Fruit fly (Drosophila melanogaster) whole organism, embryonic: ENCODE measurements around the gene Traf-like.
A peak's percentile ranks its signal among the peaks of the same experiment; 100 is the strongest.

Experiments
- CG11560 ChIP-seq: fragments of 200-800 bp; sonication (Bioruptor generic); IDR thresholded peaks from 3 replicates; pipeline ENCODE4 v1.3.6; 2022; ENCODE audit warnings: missing biosample characterization, missing genetic modification characterization
- CG11695 ChIP-seq: fragments of 200-800 bp; sonication (Bioruptor generic); IDR thresholded peaks from 3 replicates; pipeline ENCODE4 v1.3.6; 2022; ENCODE audit warnings: missing biosample characterization, missing genetic modification characterization
- CG11696 ChIP-seq: fragments of 200-800 bp; sonication (Bioruptor generic); IDR thresholded peaks from 2 replicates; pipeline ENCODE4 v1.3.6; 2022; ENCODE audit warnings: missing biosample characterization, missing genetic modification characterization
- CG13894 ChIP-seq: fragments of 200-800 bp; sonication (Bioruptor generic); optimal IDR thresholded peaks from 3 replicates; lab custom pipeline; 2018; ENCODE audit warnings: missing biosample characterization, mild to moderate bottlenecking, missing genetic modification characterization, moderate library complexity
- CG17361 ChIP-seq: fragments of 200-800 bp; sonication (Bioruptor generic); IDR thresholded peaks from 3 replicates; pipeline ENCODE4 v1.3.6; 2022; ENCODE audit warnings: missing biosample characterization, missing genetic modification characterization
- CG33213 ChIP-seq: fragments of 200-800 bp; sonication (Bioruptor generic); optimal IDR thresholded peaks from 3 replicates; lab custom pipeline; 2016; ENCODE audit warnings: missing biosample characterization, missing genetic modification characterization
- CG42726 ChIP-seq: fragments of 200-800 bp; sonication (Bioruptor generic); IDR thresholded peaks from 2 replicates; pipeline ENCODE4 v1.3.6; 2022; ENCODE audit warnings: missing biosample characterization, missing genetic modification characterization; ENCODE audit not compliant: partially characterized antibody
- CG4424 ChIP-seq: fragments of 200-800 bp; sonication (Bioruptor generic); optimal IDR thresholded peaks from 3 replicates; lab custom pipeline; 2016; ENCODE audit warnings: missing biosample characterization, missing genetic modification characterization
- CG6689 ChIP-seq: fragments of 200-800 bp; sonication (Bioruptor generic); IDR thresholded peaks from 2 replicates; pipeline ENCODE4 v1.3.6; 2022; ENCODE audit warnings: missing biosample characterization, missing genetic modification characterization
- CG7556 ChIP-seq: fragments of 200-800 bp; sonication (Bioruptor generic); optimal IDR thresholded peaks from 2 replicates; lab custom pipeline; 2017; ENCODE audit warnings: missing biosample characterization, mild to moderate bottlenecking, missing genetic modification characterization
- CG7745 ChIP-seq: fragments of 200-800 bp; sonication (Bioruptor generic); optimal IDR thresholded peaks from 2 replicates; lab custom pipeline; 2018; ENCODE audit warnings: missing biosample characterization, mild to moderate bottlenecking, missing genetic modification characterization, moderate library complexity
- CG7839 ChIP-seq: fragments of 200-800 bp; sonication (Bioruptor generic); optimal IDR thresholded peaks from 3 replicates; lab custom pipeline; 2018; ENCODE audit warnings: missing biosample characterization, mild to moderate bottlenecking, missing genetic modification characterization, moderate library complexity
- CG9609 ChIP-seq: fragments of 200-800 bp; sonication (Bioruptor generic); optimal IDR thresholded peaks from 3 replicates; lab custom pipeline; 2016; ENCODE audit warnings: missing biosample characterization, missing genetic modification characterization
- CG9727 ChIP-seq: fragments of 200-800 bp; sonication (Bioruptor generic); optimal IDR thresholded peaks from 3 replicates; lab custom pipeline; 2017; ENCODE audit warnings: missing biosample characterization, mild to moderate bottlenecking, missing genetic modification characterization
- Dad ChIP-seq: fragments of 200-800 bp; sonication (Bioruptor generic); optimal IDR thresholded peaks from 3 replicates; lab custom pipeline; 2016; ENCODE audit warnings: missing biosample characterization, missing genetic modification characterization
- Dbx ChIP-seq: fragments of 200-800 bp; sonication (Bioruptor generic); IDR thresholded peaks from 3 replicates; pipeline ENCODE4 v1.3.6; 2022; ENCODE audit warnings: missing biosample characterization, missing genetic modification characterization
- Dp ChIP-seq: fragments of 200-800 bp; sonication (Bioruptor generic); optimal IDR thresholded peaks from 2 replicates; lab custom pipeline; 2018; ENCODE audit warnings: missing biosample characterization, mild to moderate bottlenecking, missing genetic modification characterization, moderate library complexity
- Elba2 ChIP-seq: fragments of 200-800 bp; sonication (Bioruptor generic); optimal IDR thresholded peaks from 3 replicates; lab custom pipeline; 2016; ENCODE audit warnings: missing biosample characterization, missing genetic modification characterization
- HLH54F ChIP-seq: fragments of 200-800 bp; sonication (Bioruptor generic); optimal IDR thresholded peaks from 3 replicates; lab custom pipeline; 2016; ENCODE audit warnings: missing biosample characterization, missing genetic modification characterization
- Hr39 ChIP-seq: fragments of >200 bp; optimal IDR thresholded peaks from 2 replicates; lab custom pipeline; 2017
- Jarid2 ChIP-seq: fragments of 200-800 bp; sonication (Bioruptor generic); optimal IDR thresholded peaks from 3 replicates; lab custom pipeline; 2017; ENCODE audit warnings: mild to moderate bottlenecking, missing biosample characterization, missing genetic modification reagents, missing genetic modification characterization
- Lhr ChIP-seq: fragments of 200-800 bp; sonication (Bioruptor generic); optimal IDR thresholded peaks from 3 replicates; lab custom pipeline; 2017; ENCODE audit warnings: mild to moderate bottlenecking, missing biosample characterization, missing genetic modification reagents, missing genetic modification characterization
- Lpt ChIP-seq: fragments of >200 bp; optimal IDR thresholded peaks from 2 replicates; lab custom pipeline; 2018; ENCODE audit warnings: missing biosample characterization, missing genetic modification characterization
- NFAT ChIP-seq: fragments of 200-800 bp; sonication (Bioruptor generic); IDR thresholded peaks from 2 replicates; pipeline ENCODE4 v1.3.6; 2022; ENCODE audit warnings: missing biosample characterization, missing genetic modification characterization
- Nf-YA ChIP-seq: fragments of 200-800 bp; sonication (Bioruptor generic); IDR thresholded peaks from 2 replicates; pipeline ENCODE4 v1.3.6; 2022; ENCODE audit warnings: missing biosample characterization, missing genetic modification characterization
- ab ChIP-seq: fragments of 200-800 bp; sonication (Bioruptor generic); optimal IDR thresholded peaks from 2 replicates; lab custom pipeline; 2016; ENCODE audit warnings: missing biosample characterization, missing genetic modification characterization
- abd-A ChIP-seq: fragments of 200-800 bp; sonication (Bioruptor generic); optimal IDR thresholded peaks from 3 replicates; lab custom pipeline; 2019; ENCODE audit warnings: missing biosample characterization, mild to moderate bottlenecking, missing genetic modification characterization, moderate library complexity
- cas ChIP-seq: fragments of 200-800 bp; sonication (Bioruptor generic); IDR thresholded peaks from 2 replicates; pipeline ENCODE4 v1.3.6; 2022; ENCODE audit warnings: missing biosample characterization, missing genetic modification characterization
- chm ChIP-seq: fragments of 200-800 bp; sonication (Bioruptor generic); IDR thresholded peaks from 2 replicates; pipeline ENCODE4 v1.3.6; 2022; ENCODE audit warnings: missing biosample characterization, missing genetic modification characterization
- chn ChIP-seq: fragments of 200-800 bp; sonication (Bioruptor generic); optimal IDR thresholded peaks from 2 replicates; lab custom pipeline; 2016; ENCODE audit warnings: missing biosample characterization, missing genetic modification characterization
- dysf ChIP-seq: fragments of 200-800 bp; sonication (Bioruptor generic); IDR thresholded peaks from 3 replicates; pipeline ENCODE4 v1.3.6; 2022; ENCODE audit warnings: missing biosample characterization, missing genetic modification characterization
- ewg ChIP-seq: fragments of 200-800 bp; sonication (Bioruptor generic); optimal IDR thresholded peaks from 3 replicates; lab custom pipeline; 2017; ENCODE audit warnings: mild to moderate bottlenecking, missing biosample characterization, missing genetic modification reagents, missing genetic modification characterization
- exex ChIP-seq: fragments of 200-800 bp; sonication (Bioruptor generic); optimal IDR thresholded peaks from 4 replicates; lab custom pipeline; 2018; ENCODE audit warnings: missing biosample characterization, mild to moderate bottlenecking, missing genetic modification characterization, moderate library complexity
- gcm2 ChIP-seq: fragments of 200-800 bp; sonication (Bioruptor generic); optimal IDR thresholded peaks from 2 replicates; lab custom pipeline; 2016; ENCODE audit warnings: missing biosample characterization, missing genetic modification characterization
- h ChIP-seq: fragments of >200 bp; optimal IDR thresholded peaks from 2 replicates; lab custom pipeline; 2017
- kah ChIP-seq: fragments of 200-800 bp; sonication (Bioruptor generic); optimal IDR thresholded peaks from 2 replicates; lab custom pipeline; 2018; ENCODE audit warnings: missing biosample characterization, mild to moderate bottlenecking, missing genetic modification characterization
- klu ChIP-seq: fragments of 200-800 bp; sonication (Bioruptor generic); IDR thresholded peaks from 2 replicates; pipeline ENCODE4 v1.3.6; 2022; ENCODE audit warnings: missing biosample characterization, missing genetic modification characterization
- lola ChIP-seq, 3 experiments: fragments of >200 bp in 2 of 3; fragments of 200-800 bp in 1 of 3; sonication (Bioruptor generic) in 1 of 3; optimal IDR thresholded peaks; 2 replicates each; lab custom pipeline; 2017 to 2019; ENCODE audit warnings: missing biosample characterization in 3 of 3, missing genetic modification characterization in 3 of 3, mild to moderate bottlenecking in 1 of 3, moderate library complexity in 1 of 3
- lov ChIP-seq, 2 experiments: fragments of 200-800 bp in 1 of 2; fragments of >200 bp in 1 of 2; sonication (Bioruptor generic) in 1 of 2; IDR thresholded peaks in 1 of 2; optimal IDR thresholded peaks in 1 of 2; 2 replicates in 1 of 2; 3 replicates in 1 of 2; pipeline versions ENCODE4 v1.3.6 to Lab custom; 2017 to 2022; ENCODE audit warnings: missing biosample characterization in 1 of 2, missing genetic modification characterization in 1 of 2
- oc ChIP-seq: fragments of 200-800 bp; sonication (Bioruptor generic); optimal IDR thresholded peaks from 2 replicates; lab custom pipeline; 2018; ENCODE audit warnings: missing biosample characterization, mild to moderate bottlenecking, missing genetic modification characterization, moderate library complexity
- repo ChIP-seq: fragments of 200-800 bp; sonication (Bioruptor generic); optimal IDR thresholded peaks from 2 replicates; lab custom pipeline; 2016; ENCODE audit warnings: missing biosample characterization, missing genetic modification characterization
- sc ChIP-seq, 3 experiments: fragments of >200 bp in 2 of 3; fragments of 200-800 bp in 1 of 3; sonication (Bioruptor generic) in 1 of 3; optimal IDR thresholded peaks; 2 replicates in 2 of 3; 3 replicates in 1 of 3; lab custom pipeline; 2017; ENCODE audit warnings: mild to moderate bottlenecking in 1 of 3, missing biosample characterization in 1 of 3, missing genetic modification characterization in 1 of 3, missing genetic modification reagents in 1 of 3
- scrt ChIP-seq: fragments of 200-800 bp; sonication (Bioruptor generic); optimal IDR thresholded peaks from 2 replicates; lab custom pipeline; 2018; ENCODE audit warnings: missing biosample characterization, mild to moderate bottlenecking, missing genetic modification characterization, moderate library complexity
- sens ChIP-seq: fragments of 200-800 bp; sonication (Bioruptor generic); peaks from one replicate; lab custom pipeline; 2016; ENCODE audit warnings: missing biosample characterization, missing genetic modification characterization
- tna ChIP-seq: fragments of 200-800 bp; sonication (Bioruptor generic); IDR thresholded peaks from 2 replicates; pipeline ENCODE4 v1.3.6; 2022; ENCODE audit warnings: missing biosample characterization, missing genetic modification characterization; ENCODE audit not compliant: partially characterized antibody
- trh ChIP-seq: fragments of 200-800 bp; sonication (Bioruptor generic); optimal IDR thresholded peaks from 2 replicates; lab custom pipeline; 2016; ENCODE audit warnings: missing biosample characterization, missing genetic modification characterization
- unc-4 ChIP-seq: fragments of 200-800 bp; sonication (Bioruptor generic); IDR thresholded peaks from 2 replicates; pipeline ENCODE4 v1.3.6; 2022; ENCODE audit warnings: missing biosample characterization, missing genetic modification characterization; ENCODE audit not compliant: partially characterized antibody
- vfl ChIP-seq: fragments of 200-800 bp; sonication (Bioruptor generic); optimal IDR thresholded peaks from 2 replicates; lab custom pipeline; 2016; ENCODE audit warnings: missing biosample characterization, missing genetic modification characterization
- zen2 ChIP-seq: fragments of 200-800 bp; sonication (Bioruptor generic); IDR thresholded peaks from 3 replicates; pipeline ENCODE4 v1.3.6; 2022; ENCODE audit warnings: missing biosample characterization, missing genetic modification characterization; ENCODE audit not compliant: partially characterized antibody

Traf-like gene

dm6 chrX:16448252-16449191 is 33.7 kb downstream of the Traf-like start, which contains the start of the genes CG34015 and eIF4H1 (continued):
- no peak for TF ChIP-seq Nf-YA (GFP tag; lab: Robert Waterston, UW)
- TF ChIP-seq gcm2 (GFP tag; lab: Kevin White, UChicago): no peak
- no peak for TF ChIP-seq klu (GFP tag; lab: Robert Waterston, UW)
- no peak for TF ChIP-seq cas (GFP tag; lab: Robert Waterston, UW)
- no peak for TF ChIP-seq CG9609 (GFP tag; lab: Kevin White, UChicago)
- no peak for TF ChIP-seq exex (tag; lab: Kevin White, UChicago)
- no peak for TF ChIP-seq CG7745
- TF ChIP-seq CG7839 (tag; lab: Kevin White, UChicago): no peak
- no peak for TF ChIP-seq Lpt (GFP tag; lab: Kevin White, UChicago)
- TF ChIP-seq CG11560 (tag; lab: Robert Waterston, UW): no peak
- peak; percentile 73 for TF ChIP-seq unc-4 (GFP tag; lab: Robert Waterston, UW)
- TF ChIP-seq Jarid2 (GFP tag; lab: Kevin White, UChicago): no peak
- TF ChIP-seq kah (GFP tag; lab: Kevin White, UChicago): no peak
- no peak for TF ChIP-seq zen2 (GFP tag; lab: Robert Waterston, UW)
- TF ChIP-seq CG13894 (tag; lab: Kevin White, UChicago): no peak
- peak; percentile 35 for TF ChIP-seq CG33213 (GFP tag; lab: Kevin White, UChicago)
- TF ChIP-seq vfl (GFP tag; lab: Kevin White, UChicago): no peak
- no peak for TF ChIP-seq chm (GFP tag; lab: Robert Waterston, UW)
- TF ChIP-seq HLH54F (GFP tag; lab: Kevin White, UChicago): no peak
- TF ChIP-seq h (lab: Kevin White, UChicago): no peak
- TF ChIP-seq sens: peak; percentile 63
- TF ChIP-seq Dad (GFP tag; lab: Kevin White, UChicago): no peak
- no peak for TF ChIP-seq oc
- no peak for TF ChIP-seq Elba2 (GFP tag; lab: Kevin White, UChicago)
- TF ChIP-seq CG7556 (GFP tag; lab: Kevin White, UChicago): no peak
- TF ChIP-seq CG11696 (GFP tag; lab: Robert Waterston, UW): no peak
- TF ChIP-seq CG42726: peak; percentile 21; the same call in 1 of the 2 replicates
- TF ChIP-seq repo (GFP tag; lab: Kevin White, UChicago): no peak
- TF ChIP-seq Dbx (GFP tag; lab: Robert Waterston, UW): no peak
- TF ChIP-seq ab (GFP tag; lab: Kevin White, UChicago): no peak
- TF ChIP-seq CG6689 (GFP tag; lab: Robert Waterston, UW): no peak
- TF ChIP-seq Dp (GFP tag; lab: Kevin White, UChicago): peak; percentile 48
- no peak for TF ChIP-seq CG11695
- no peak for TF ChIP-seq sc (optimal IDR thresholded peaks at IDR 0.05; lab: Kevin White, UChicago)
- TF ChIP-seq sc (GFP tag; optimal IDR thresholded peaks at IDR 0.05; lab: Kevin White, UChicago): no peak
- TF ChIP-seq CG9727: peak; percentile 8
- no peak for TF ChIP-seq Hr39 (lab: Kevin White, UChicago)
- TF ChIP-seq lov (optimal IDR thresholded peaks at IDR 0.05; lab: Kevin White, UChicago): no peak
- no peak for TF ChIP-seq lov (GFP tag; IDR thresholded peaks at IDR 0.05; lab: Robert Waterston, UW)
- no peak for TF ChIP-seq scrt (GFP tag; lab: Kevin White, UChicago)
- no peak for TF ChIP-seq tna (GFP tag; lab: Robert Waterston, UW)
- TF ChIP-seq Lhr (GFP tag; lab: Kevin White, UChicago): peak; percentile 26
- TF ChIP-seq lola (GFP tag; optimal IDR thresholded peaks at IDR 0.05; lab: Kevin White, UChicago): peak in 1 of 3 experiments; percentile 33
- no peak for TF ChIP-seq dysf (GFP tag; lab: Robert Waterston, UW)
- TF ChIP-seq abd-A: no peak
- TF ChIP-seq CG4424 (GFP tag; lab: Kevin White, UChicago): no peak
- no peak for TF ChIP-seq trh (GFP tag; lab: Kevin White, UChicago)
- TF ChIP-seq chn (GFP tag; lab: Kevin White, UChicago): no peak
- no peak for TF ChIP-seq NFAT (GFP tag; lab: Robert Waterston, UW)
- 0 out of 3 replicates have a peak, but pooled peaks have one; percentile 18 for TF ChIP-seq CG17361 (GFP tag; lab: Robert Waterston, UW)
- peak; percentile 92 for TF ChIP-seq ewg
